Worm (Caenorhabditis elegans): ENCODE results near the gene str-144.

Gene str-144

DNA sequence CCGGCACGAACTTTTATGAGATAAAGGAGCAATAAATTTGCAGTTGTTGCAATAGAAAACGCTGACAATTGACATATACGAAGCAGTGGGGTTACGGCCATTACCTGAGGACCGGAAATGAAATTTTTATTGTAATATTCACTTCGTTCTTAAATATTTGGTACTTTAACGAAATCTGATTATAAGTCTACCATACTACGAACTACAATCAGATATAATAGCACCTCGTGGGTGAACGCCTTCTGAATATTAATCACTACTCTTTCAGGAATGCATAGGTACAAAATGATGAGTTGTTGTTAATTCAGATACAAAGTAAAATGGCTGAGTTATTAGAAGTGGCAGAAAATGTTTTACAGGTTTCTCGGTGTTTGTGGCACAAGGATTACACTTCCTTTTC lies 20.4 kb upstream of the str-144 start, which contains the start of gene str-129:
TSS of gene str-129 (minus strand) at position 101 of the 400 bp plus-strand sequence.
- TF ChIP-seq aha-1 (tag) (peak; percentile 31), zag-1 (tag; optimal IDR thresholded peaks at IDR 0.05) (no peak)

DNA sequence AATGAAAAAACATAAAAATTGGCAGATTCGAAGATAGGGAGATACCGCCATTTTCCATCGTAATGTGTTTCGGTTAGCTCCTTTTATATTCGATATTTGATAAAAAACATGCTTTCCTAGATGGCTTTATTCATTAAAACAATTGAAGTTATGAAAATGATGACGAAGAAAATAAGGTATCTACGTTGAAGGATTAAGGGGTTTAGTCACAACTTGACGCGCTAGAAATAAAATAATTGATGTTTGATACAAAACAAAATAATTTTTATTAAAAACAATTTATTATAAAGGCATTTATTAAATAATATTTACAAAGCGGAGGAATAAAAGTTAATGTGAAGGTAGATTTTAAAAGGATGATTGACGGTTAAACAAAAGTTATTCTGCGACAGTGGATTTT lies 18.6 kb upstream of the str-144 start, which contains the start of gene str-130:
TSS of gene str-130 (minus strand) at position 101 of the 400 bp plus-strand sequence.
- TF ChIP-seq nhr-111 (GFP tag; optimal IDR thresholded peaks at IDR 0.05) (no peak), unc-62 (GFP tag; optimal IDR thresholded peaks at IDR 0.05 in 1 of 2) (no peak), unc-62 (tag; optimal IDR thresholded peaks at IDR 0.05) (no peak), zfp-2 (tag; optimal IDR thresholded peaks at IDR 0.05) (no peak), fos-1 (tag; optimal IDR thresholded peaks at IDR 0.05) (no peak), unc-39 (tag; optimal IDR thresholded peaks at IDR 0.05) (no peak), snpc-4 (tag; optimal IDR thresholded peaks at IDR 0.05) (no peak), nhr-42 (GFP tag; IDR thresholded peaks at IDR 0.05) (no peak), dve-1 (tag; optimal IDR thresholded peaks at IDR 0.05; ENCODE audit: insufficient read depth) (no peak), nhr-102 (tag; optimal IDR thresholded peaks at IDR 0.05) (no peak), madf-9 (GFP tag; conservative IDR thresholded peaks at IDR 0.05) (no peak), dmd-9 (GFP tag; IDR thresholded peaks at IDR 0.05) (no peak), mdt-29 (GFP tag; IDR thresholded peaks at IDR 0.05) (no peak), Y5F2A.4 (GFP tag; optimal IDR thresholded peaks at IDR 0.05) (no peak), rbr-2 (tag; optimal IDR thresholded peaks at IDR 0.05) (no peak), mxl-2 (GFP tag; conservative IDR thresholded peaks at IDR 0.05) (no peak), skn-1 (tag; optimal IDR thresholded peaks at IDR 0.05) (no peak)

DNA sequence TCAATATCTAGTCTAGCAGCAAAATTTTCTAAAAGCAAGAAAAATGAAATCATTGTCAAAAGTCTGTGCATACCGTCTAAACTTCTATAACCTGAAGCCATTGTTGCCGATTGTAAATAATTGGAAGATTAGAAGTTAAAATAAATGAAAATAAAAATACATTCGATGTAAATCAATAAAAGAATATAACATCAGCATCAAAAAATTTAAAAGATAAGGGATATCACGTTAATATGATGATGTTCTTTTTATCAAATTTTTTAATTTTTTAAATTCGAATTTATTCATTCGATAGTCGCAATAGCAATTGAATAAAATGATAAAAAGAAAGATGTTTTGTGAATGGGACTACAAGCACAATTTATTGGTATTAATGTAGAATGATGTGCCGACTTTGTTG lies 13.2 kb upstream of the str-144 start, which contains the start of gene C09H5.7:
TSS of gene C09H5.7 (minus strand) at position 101 of the 400 bp plus-strand sequence.
- TF ChIP-seq nhr-77 (tag; optimal IDR thresholded peaks at IDR 0.05) (no peak), hmg-1.1 (GFP tag; IDR thresholded peaks at IDR 0.05) (no peak), F26F4.8 (GFP tag; conservative IDR thresholded peaks at IDR 0.05) (no peak), nhr-48 (tag; optimal IDR thresholded peaks at IDR 0.05) (no peak), ceh-28 (tag; optimal IDR thresholded peaks at IDR 0.05) (no peak), lin-38 (GFP tag; IDR thresholded peaks at IDR 0.05) (no peak), egl-27 (tag; optimal IDR thresholded peaks at IDR 0.05) (no peak), egl-43 (GFP tag; IDR thresholded peaks at IDR 0.05) (no peak), F37D6.2 (tag; optimal IDR thresholded peaks at IDR 0.05) (no peak), lsy-2 (tag; optimal IDR thresholded peaks at IDR 0.05) (no peak), mes-2 (tag; optimal IDR thresholded peaks at IDR 0.05; ENCODE audit: poor library complexity, severe bottlenecking) (no peak), Y48G9A.11 (GFP tag; IDR thresholded peaks at IDR 0.05) (no peak), Y75B8A.6 (GFP tag; IDR thresholded peaks at IDR 0.05) (no peak), lin-15B (tag; optimal IDR thresholded peaks at IDR 0.05) (no peak), nhr-28 (tag; optimal IDR thresholded peaks at IDR 0.05) (no peak), rbr-2 (tag; optimal IDR thresholded peaks at IDR 0.05) (no peak), zip-11 (GFP tag; IDR thresholded peaks at IDR 0.05) (no peak), mep-1 (tag; optimal IDR thresholded peaks at IDR 0.05) (no peak), lin-39 (tag; optimal IDR thresholded peaks at IDR 0.05) (no peak)

DNA sequence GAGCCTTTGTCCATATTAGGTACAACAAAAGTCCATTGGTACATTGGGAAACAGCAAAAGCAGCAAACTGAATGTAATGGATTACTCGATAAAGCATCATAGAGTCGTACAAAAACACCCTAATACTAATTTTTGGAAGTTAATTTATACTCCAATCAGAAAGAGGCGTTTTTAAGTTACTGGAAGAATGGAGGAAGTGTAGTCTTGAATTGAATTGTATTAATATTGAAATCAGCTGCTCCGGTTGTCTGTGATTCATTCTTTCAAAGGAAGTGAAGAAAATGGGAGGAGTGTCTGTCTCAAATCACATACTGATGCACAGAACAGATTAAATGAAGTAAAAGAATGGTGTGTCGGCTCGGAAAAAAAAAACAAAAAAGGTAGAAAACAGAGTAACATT lies 9.6 kb upstream of the str-144 start, which contains the start of gene str-131:
TSS of gene str-131 (minus strand) at position 101 of the 400 bp plus-strand sequence.
- no peak for TF ChIP-seq unc-130 (GFP tag; optimal IDR thresholded peaks at IDR 0.05)
- no peak for TF ChIP-seq T20F7.1 (GFP tag; optimal IDR thresholded peaks at IDR 0.05)
- no peak for TF ChIP-seq mdt-29 (GFP tag; IDR thresholded peaks at IDR 0.05)
- no peak for TF ChIP-seq rbr-2 (tag; optimal IDR thresholded peaks at IDR 0.05)
- TF ChIP-seq nhr-11 (tag; optimal IDR thresholded peaks at IDR 0.05) = no peak
- no peak for TF ChIP-seq dve-1 (tag; optimal IDR thresholded peaks at IDR 0.05; ENCODE audit: insufficient read depth)
- no peak for TF ChIP-seq nhr-42 (GFP tag; IDR thresholded peaks at IDR 0.05)
- TF ChIP-seq daf-19 (GFP tag; conservative IDR thresholded peaks at IDR 0.05) = no peak
- TF ChIP-seq nhr-41 (GFP tag; IDR thresholded peaks at IDR 0.05) = no peak
- no peak for TF ChIP-seq madf-5 (GFP tag; IDR thresholded peaks at IDR 0.05)
- no peak for TF ChIP-seq php-3 (GFP tag; IDR thresholded peaks at IDR 0.05)
- TF ChIP-seq ztf-7 (tag; optimal IDR thresholded peaks at IDR 0.05) = no peak
- no peak for TF ChIP-seq ZK337.2 (GFP tag; IDR thresholded peaks at IDR 0.05)
- no peak for TF ChIP-seq zag-1 (tag; optimal IDR thresholded peaks at IDR 0.05)
- TF ChIP-seq attf-4 (tag; optimal IDR thresholded peaks at IDR 0.05) = no peak
- no peak for TF ChIP-seq tra-1 (GFP tag; IDR thresholded peaks at IDR 0.05)
- TF ChIP-seq lin-29 (GFP tag; IDR thresholded peaks at IDR 0.05) = no peak

Data from whole organism, L4 larva.